Worm (Caenorhabditis elegans) whole organism, L4/young adult: ENCODE data around the gene nhr-154.
"Not testable (repeated sequence)": the region's sequence is repeated elsewhere in the genome, so short reads cannot be mapped to it uniquely, and the experiment has no call there.

Experiments used
- W03F9.2 ChIP-seq: fragments of 150-350 bp; optimal IDR thresholded peaks from 2 replicates; lab custom pipeline; 2014; ENCODE audit warnings: missing biosample characterization, missing genetic modification characterization
- dao-5 ChIP-seq: sonication (generic microtip); optimal IDR thresholded peaks from 2 replicates; lab custom pipeline; 2016; ENCODE audit warnings: missing genotype, missing genetic modification characterization, moderate library complexity, missing compliant biosample characterization
- him-1 ChIP-seq: sonication (generic microtip); optimal IDR thresholded peaks from 2 replicates; lab custom pipeline; 2016; ENCODE audit warnings: missing genotype, missing genetic modification reagents, missing genetic modification characterization, missing compliant biosample characterization

DNA sequence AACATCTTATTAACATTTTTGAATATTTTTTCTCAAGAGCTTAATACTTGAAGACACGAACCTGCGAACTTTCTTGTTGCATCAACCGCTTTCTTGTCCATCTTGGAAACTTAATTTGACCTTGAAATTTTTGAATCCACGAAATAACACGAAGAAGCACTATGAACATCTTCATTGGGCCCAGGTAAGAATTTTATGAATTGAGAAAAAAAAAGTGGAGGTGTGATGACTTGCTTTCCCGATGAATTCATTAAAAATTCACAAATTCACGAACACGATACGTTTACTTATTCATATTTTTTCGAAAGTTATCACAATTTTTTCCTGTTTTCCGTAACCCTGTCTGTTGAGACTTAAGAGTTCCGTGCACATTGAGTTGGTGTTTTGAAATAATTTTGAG, 29.6 kb downstream of the nhr-154 start, which contains the start of gene C27A7.6:
- TF ChIP-seq W03F9.2, him-1, dao-5 (tag; lab: Kevin White, UChicago): not testable (repeated sequence)
